Fruit fly (Drosophila melanogaster) whole organism, embryonic: ENCODE data around the gene Pgcl.

Experiments
- ATbp ChIP-seq: fragments of 200-800 bp; sonication (Bioruptor generic); optimal IDR thresholded peaks from 2 replicates; lab custom pipeline; 2017; ENCODE audit warnings: missing biosample characterization, mild to moderate bottlenecking, missing genetic modification characterization, missing genetic modification reagents
- Aef1 ChIP-seq: fragments of 200-800 bp; sonication (Bioruptor generic); IDR thresholded peaks from 3 replicates; pipeline ENCODE4 v1.3.6; 2022; ENCODE audit warnings: missing biosample characterization, missing genetic modification characterization
- Bdp1 ChIP-seq: fragments of 200-800 bp; sonication (Bioruptor generic); optimal IDR thresholded peaks from 3 replicates; lab custom pipeline; 2016; ENCODE audit warnings: missing biosample characterization, missing genetic modification characterization
- CG1024 ChIP-seq: fragments of 200-800 bp; sonication (Bioruptor generic); IDR thresholded peaks from 2 replicates; pipeline ENCODE4 v1.3.6; 2022; ENCODE audit warnings: missing biosample characterization, missing genetic modification characterization
- CG11560 ChIP-seq: fragments of 200-800 bp; sonication (Bioruptor generic); IDR thresholded peaks from 3 replicates; pipeline ENCODE4 v1.3.6; 2022; ENCODE audit warnings: missing biosample characterization, missing genetic modification characterization
- CG12942 ChIP-seq: fragments of 200-800 bp; sonication (Bioruptor generic); optimal IDR thresholded peaks from 3 replicates; lab custom pipeline; 2016; ENCODE audit warnings: missing biosample characterization, missing genetic modification characterization
- CG14860 ChIP-seq: fragments of 200-800 bp; sonication (Bioruptor generic); IDR thresholded peaks from 3 replicates; pipeline ENCODE4 v1.3.6; 2022; ENCODE audit warnings: missing biosample characterization, missing genetic modification characterization; ENCODE audit not compliant: partially characterized antibody
- CG15269 ChIP-seq: fragments of 200-800 bp; sonication (Bioruptor generic); optimal IDR thresholded peaks from 2 replicates; lab custom pipeline; 2018; ENCODE audit warnings: missing biosample characterization, mild to moderate bottlenecking, missing genetic modification characterization, moderate library complexity
- CG1529 ChIP-seq: fragments of 200-800 bp; sonication (Bioruptor generic); optimal IDR thresholded peaks from 3 replicates; lab custom pipeline; 2018; ENCODE audit warnings: missing biosample characterization, missing genetic modification characterization
- CG15479 ChIP-seq: fragments of 200-800 bp; sonication (Bioruptor generic); optimal IDR thresholded peaks from 3 replicates; lab custom pipeline; 2019; ENCODE audit warnings: missing biosample characterization, mild to moderate bottlenecking, missing genetic modification characterization, moderate library complexity
- CG1603 ChIP-seq: fragments of 200-800 bp; sonication (Bioruptor generic); optimal IDR thresholded peaks from 2 replicates; lab custom pipeline; 2019; ENCODE audit warnings: missing biosample characterization, mild to moderate bottlenecking, missing genetic modification characterization, moderate library complexity
- CG16813 ChIP-seq: fragments of 200-800 bp; sonication (Bioruptor generic); IDR thresholded peaks from 3 replicates; pipeline ENCODE4 v1.3.6; 2022; ENCODE audit warnings: missing biosample characterization, missing genetic modification characterization; ENCODE audit not compliant: partially characterized antibody
- CG16815 ChIP-seq: fragments of 200-800 bp; sonication (Bioruptor generic); optimal IDR thresholded peaks from 3 replicates; lab custom pipeline; 2017; ENCODE audit warnings: missing biosample characterization, mild to moderate bottlenecking, missing genetic modification characterization
- CG17186 ChIP-seq: fragments of 200-800 bp; sonication (Bioruptor generic); optimal IDR thresholded peaks from 3 replicates; lab custom pipeline; 2017; ENCODE audit warnings: missing biosample characterization, missing genetic modification reagents, missing genetic modification characterization
- CG18764 ChIP-seq: fragments of 200-800 bp; sonication (Bioruptor generic); optimal IDR thresholded peaks from 3 replicates; lab custom pipeline; 2016; ENCODE audit warnings: missing biosample characterization, missing genetic modification characterization
- CG2889 ChIP-seq: fragments of 200-800 bp; sonication (Bioruptor generic); IDR thresholded peaks from 3 replicates; pipeline ENCODE4 v1.3.6; 2022; ENCODE audit warnings: missing biosample characterization, missing genetic modification characterization
- CG30020 ChIP-seq: fragments of 200-800 bp; optimal IDR thresholded peaks from 2 replicates; lab custom pipeline; 2019; ENCODE audit warnings: missing biosample characterization, mild to moderate bottlenecking, missing genetic modification characterization, moderate library complexity
- CG30403 ChIP-seq: fragments of 200-800 bp; sonication (Bioruptor generic); optimal IDR thresholded peaks from 3 replicates; lab custom pipeline; 2016; ENCODE audit warnings: missing biosample characterization, missing genetic modification characterization
- CG30431 ChIP-seq: fragments of 200-800 bp; sonication (Bioruptor generic); optimal IDR thresholded peaks from 2 replicates; lab custom pipeline; 2017; ENCODE audit warnings: missing biosample characterization, missing genetic modification characterization
- CG34422 ChIP-seq: fragments of 200-800 bp; sonication (Bioruptor generic); IDR thresholded peaks from 3 replicates; pipeline ENCODE4 v1.3.6; 2022; ENCODE audit warnings: missing biosample characterization, missing genetic modification characterization
- CG6654 ChIP-seq: fragments of 200-800 bp; sonication (Bioruptor generic); optimal IDR thresholded peaks from 2 replicates; lab custom pipeline; 2017; ENCODE audit warnings: missing biosample characterization, mild to moderate bottlenecking, missing genetic modification characterization
- CG6689 ChIP-seq: fragments of 200-800 bp; sonication (Bioruptor generic); IDR thresholded peaks from 2 replicates; pipeline ENCODE4 v1.3.6; 2022; ENCODE audit warnings: missing biosample characterization, missing genetic modification characterization
- CTCF ChIP-seq: fragments of 200-800 bp; sonication (Bioruptor generic); optimal IDR thresholded peaks from 2 replicates; lab custom pipeline; 2017; ENCODE audit warnings: missing biosample characterization, mild to moderate bottlenecking, missing genetic modification characterization, moderate library complexity
- H2.0 ChIP-seq: fragments of 200-800 bp; sonication (Bioruptor generic); IDR thresholded peaks from 2 replicates; pipeline ENCODE4 v1.3.6; 2022; ENCODE audit warnings: missing biosample characterization, missing genetic modification characterization
- Hr51 ChIP-seq, 2 experiments: fragments of 200-800 bp; sonication (Bioruptor generic); optimal IDR thresholded peaks; 2 replicates in 1 of 2; 3 replicates in 1 of 2; lab custom pipeline; 2016 to 2018; ENCODE audit warnings: missing biosample characterization in 2 of 2, missing genetic modification characterization in 2 of 2, mild to moderate bottlenecking in 1 of 2, moderate library complexity in 1 of 2
- Hsf ChIP-seq: fragments of 200-800 bp; sonication (Bioruptor generic); optimal IDR thresholded peaks from 3 replicates; lab custom pipeline; 2016; ENCODE audit warnings: missing biosample characterization, missing genetic modification characterization
- Nf-YB ChIP-seq: fragments of 200-800 bp; sonication (Bioruptor generic); optimal IDR thresholded peaks from 3 replicates; lab custom pipeline; 2019; ENCODE audit warnings: missing biosample characterization, mild to moderate bottlenecking, missing genetic modification characterization, moderate library complexity
- Sox102F ChIP-seq: fragments of 200-800 bp; sonication (Bioruptor generic); optimal IDR thresholded peaks from 2 replicates; lab custom pipeline; 2018; ENCODE audit warnings: missing biosample characterization, mild to moderate bottlenecking, missing genetic modification characterization, moderate library complexity
- ab ChIP-seq: fragments of 200-800 bp; sonication (Bioruptor generic); optimal IDR thresholded peaks from 2 replicates; lab custom pipeline; 2016; ENCODE audit warnings: missing biosample characterization, missing genetic modification characterization
- al ChIP-seq: fragments of 200-800 bp; sonication (Bioruptor generic); IDR thresholded peaks from 2 replicates; pipeline ENCODE4 v1.3.6; 2022; ENCODE audit warnings: missing biosample characterization, missing genetic modification characterization
- amos ChIP-seq: fragments of 200-800 bp; sonication (Bioruptor generic); IDR thresholded peaks from 2 replicates; pipeline ENCODE4 v1.3.6; 2022; ENCODE audit warnings: missing biosample characterization, missing genetic modification characterization; ENCODE audit not compliant: partially characterized antibody
- aop ChIP-seq: fragments of 200-800 bp; sonication (Bioruptor generic); IDR thresholded peaks from 2 replicates; pipeline ENCODE4 v1.3.6; 2022; ENCODE audit warnings: missing biosample characterization, missing genetic modification characterization
- fd64A ChIP-seq: fragments of 200-800 bp; sonication (Bioruptor generic); optimal IDR thresholded peaks from 3 replicates; lab custom pipeline; 2018; ENCODE audit warnings: missing biosample characterization, mild to moderate bottlenecking, missing genetic modification characterization
- fu2 ChIP-seq: fragments of 200-800 bp; sonication (Bioruptor generic); optimal IDR thresholded peaks from 2 replicates; lab custom pipeline; 2016; ENCODE audit warnings: missing biosample characterization, missing genetic modification characterization
- gcm2 ChIP-seq: fragments of 200-800 bp; sonication (Bioruptor generic); optimal IDR thresholded peaks from 2 replicates; lab custom pipeline; 2016; ENCODE audit warnings: missing biosample characterization, missing genetic modification characterization
- gsb ChIP-seq: fragments of 200-800 bp; sonication (Bioruptor generic); IDR thresholded peaks from 2 replicates; pipeline ENCODE4 v1.3.6; 2022; ENCODE audit warnings: missing biosample characterization, missing genetic modification characterization
- hth ChIP-seq: fragments of >200 bp; optimal IDR thresholded peaks from 2 replicates; lab custom pipeline; 2017; ENCODE audit warnings: inconsistent platforms
- kah ChIP-seq: fragments of 200-800 bp; sonication (Bioruptor generic); optimal IDR thresholded peaks from 2 replicates; lab custom pipeline; 2018; ENCODE audit warnings: missing biosample characterization, mild to moderate bottlenecking, missing genetic modification characterization
- lbe ChIP-seq: fragments of 200-800 bp; sonication (Bioruptor generic); optimal IDR thresholded peaks from 2 replicates; lab custom pipeline; 2016; ENCODE audit warnings: missing biosample characterization, mild to moderate bottlenecking, missing genetic modification characterization
- nau ChIP-seq: fragments of 200-800 bp; sonication (Bioruptor generic); optimal IDR thresholded peaks from 3 replicates; lab custom pipeline; 2017; ENCODE audit warnings: missing biosample characterization, mild to moderate bottlenecking, missing genetic modification characterization, missing genetic modification reagents
- p53 ChIP-seq: fragments of 200-800 bp; sonication (Bioruptor generic); optimal IDR thresholded peaks from 2 replicates; lab custom pipeline; 2016; ENCODE audit warnings: missing biosample characterization, missing genetic modification characterization
- peb ChIP-seq: fragments of 200-800 bp; sonication (Bioruptor generic); IDR thresholded peaks from 2 replicates; pipeline ENCODE4 v1.3.6; 2022; ENCODE audit warnings: missing biosample characterization, missing genetic modification characterization
- pho ChIP-seq: fragments of 200-800 bp; sonication (Bioruptor generic); optimal IDR thresholded peaks from 2 replicates; lab custom pipeline; 2016; ENCODE audit warnings: missing biosample characterization, missing genetic modification characterization
- pnt ChIP-seq: fragments of 200-800 bp; sonication (Bioruptor generic); optimal IDR thresholded peaks from 3 replicates; lab custom pipeline; 2016; ENCODE audit warnings: missing biosample characterization, missing genetic modification characterization
- pzg ChIP-seq: fragments of 200-800 bp; sonication (Bioruptor generic); optimal IDR thresholded peaks from 3 replicates; lab custom pipeline; 2018; ENCODE audit warnings: missing biosample characterization, mild to moderate bottlenecking, missing genetic modification characterization, moderate library complexity
- repo ChIP-seq: fragments of 200-800 bp; sonication (Bioruptor generic); optimal IDR thresholded peaks from 2 replicates; lab custom pipeline; 2016; ENCODE audit warnings: missing biosample characterization, missing genetic modification characterization
- sens ChIP-seq: fragments of 200-800 bp; sonication (Bioruptor generic); peaks from one replicate; lab custom pipeline; 2016; ENCODE audit warnings: missing biosample characterization, missing genetic modification characterization
- sqz ChIP-seq: fragments of 200-800 bp; sonication (Bioruptor generic); optimal IDR thresholded peaks from 3 replicates; lab custom pipeline; 2018; ENCODE audit warnings: missing biosample characterization, mild to moderate bottlenecking, missing genetic modification characterization
- tgo ChIP-seq: fragments of 200-800 bp; sonication (Bioruptor generic); IDR thresholded peaks from 3 replicates; pipeline ENCODE4 v1.3.6; 2022; ENCODE audit warnings: missing biosample characterization, missing genetic modification characterization
- tup ChIP-seq: fragments of 200-800 bp; sonication (Bioruptor generic); optimal IDR thresholded peaks from 2 replicates; lab custom pipeline; 2016; ENCODE audit warnings: missing biosample characterization, mild to moderate bottlenecking, missing genetic modification characterization, moderate library complexity

The Pgcl gene

dm6 chrX:476230-477143 is 39.2 kb upstream of the Pgcl start, which contains the start of the genes ebo and CG13373 (continued):
- TF ChIP-seq Sox102F (no peak), pzg (peak; percentile 37), CG2889 (GFP tag; lab: Robert Waterston, UW) (no peak), CG14860 (peak; percentile 19; the same call in 2 of the 3 replicates), aop (GFP tag; lab: Robert Waterston, UW) (no peak), gsb (no peak), CG1603 (no peak), CG6689 (GFP tag; lab: Robert Waterston, UW) (peak; percentile 48), H2.0 (GFP tag; lab: Robert Waterston, UW) (no peak), CG11560 (tag; lab: Robert Waterston, UW) (no peak), Hsf (peak; percentile 8), gcm2 (GFP tag; lab: Kevin White, UChicago) (no peak), CG30403 (GFP tag; lab: Kevin White, UChicago) (peak; percentile 47), CG17186 (GFP tag; lab: Kevin White, UChicago) (no peak), sens (GFP tag; lab: Kevin White, UChicago) (peak; percentile 69), CG16813 (GFP tag; lab: Robert Waterston, UW) (peak; percentile 59; the same call in 2 of the 3 replicates), kah (no peak), Nf-YB (GFP tag; lab: Kevin White, UChicago) (no peak), CG1024 (GFP tag; lab: Robert Waterston, UW) (no peak), p53 (GFP tag; lab: Kevin White, UChicago) (no peak), fu2 (GFP tag; lab: Kevin White, UChicago) (no peak), ab (no peak), repo (GFP tag; lab: Kevin White, UChicago) (no peak), tup (GFP tag; lab: Kevin White, UChicago) (no peak), Aef1 (GFP tag; lab: Robert Waterston, UW) (no peak), CG16815 (GFP tag; lab: Kevin White, UChicago) (no peak), CG1529 (GFP tag; lab: Kevin White, UChicago) (no peak), CG30431 (GFP tag; lab: Kevin White, UChicago) (no peak), pho (GFP tag; lab: Kevin White, UChicago) (no peak), Hr51 (GFP tag; optimal IDR thresholded peaks at IDR 0.05; lab: Kevin White, UChicago) (no peak), CTCF (GFP tag; lab: Kevin White, UChicago) (no peak), CG15479 (GFP tag; lab: Kevin White, UChicago) (no peak), CG30020 (tag; lab: Kevin White, UChicago) (peak; percentile 21), ATbp (no peak), pnt (GFP tag; lab: Kevin White, UChicago) (no peak), peb (GFP tag; lab: Robert Waterston, UW) (no peak), sqz (GFP tag; lab: Kevin White, UChicago) (no peak), CG6654 (GFP tag; lab: Kevin White, UChicago) (no peak), al (0 out of 2 replicates have a peak, but pooled peaks have one; percentile 17), amos (GFP tag; lab: Robert Waterston, UW) (peak; percentile 65), lbe (GFP tag; lab: Kevin White, UChicago) (no peak), CG34422 (GFP tag; lab: Robert Waterston, UW) (peak; percentile 50; the same call in 1 of the 3 replicates), hth (no peak), Bdp1 (no peak), nau (GFP tag; lab: Kevin White, UChicago) (no peak), tgo (GFP tag; lab: Robert Waterston, UW) (no peak), CG18764 (no peak), fd64A (GFP tag; lab: Kevin White, UChicago) (no peak), CG12942 (GFP tag; lab: Kevin White, UChicago) (no peak), CG15269 (tag; lab: Kevin White, UChicago) (no peak)
